Comparison of ENCODE assay signal across 8 worm cellular contexts in the genomic region with DNA sequence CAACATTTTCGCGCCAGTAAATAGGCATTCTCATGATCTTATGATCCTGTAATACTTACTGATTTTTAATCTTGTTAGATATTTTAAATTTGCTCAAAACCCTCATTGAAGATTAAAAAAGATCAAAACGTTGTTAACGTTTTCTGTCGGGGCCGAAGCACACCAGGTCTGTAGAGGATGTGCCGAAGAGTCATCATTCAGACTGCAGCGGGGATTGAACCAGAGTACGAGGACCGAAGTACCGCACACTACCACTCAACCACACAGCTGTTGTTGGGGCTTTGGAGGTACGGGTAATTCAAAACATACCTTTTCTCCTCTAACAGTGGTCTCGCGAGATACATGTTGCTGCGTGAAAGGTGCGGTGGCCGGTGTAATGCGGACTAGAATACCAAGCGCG.
TF ChIP-seq lines count a peak whose summit lies in the region.

No protein-coding gene starts in this region.

TF ChIP-seq in whole organism, L1 larva, 84 proteins besides CTCF, POLR2A, EP300 and RAD21 (continues in another document):
- no peak for TF ChIP-seq efl-3 (GFP tag; optimal IDR thresholded peaks at IDR 0.05; lab: Kevin White, UChicago)
- no peak for TF ChIP-seq isw-1 (GFP tag; IDR thresholded peaks at IDR 0.05; lab: Robert Waterston, UW)
- no peak for TF ChIP-seq hpl-2 (GFP tag; optimal IDR thresholded peaks at IDR 0.05; lab: Kevin White, UChicago)
- TF ChIP-seq aha-1 (tag; optimal IDR thresholded peaks at IDR 0.05; lab: Kevin White, UChicago): no peak
- TF ChIP-seq nhr-84 (tag; optimal IDR thresholded peaks at IDR 0.05; lab: Kevin White, UChicago): no peak
- TF ChIP-seq egl-27 (tag; optimal IDR thresholded peaks at IDR 0.05; lab: Kevin White, UChicago): no peak
- no peak for TF ChIP-seq pqm-1 (tag; optimal IDR thresholded peaks at IDR 0.05; lab: Kevin White, UChicago)
- TF ChIP-seq lsy-2 (tag; optimal IDR thresholded peaks at IDR 0.05; lab: Kevin White, UChicago): no peak
- TF ChIP-seq nhr-71 (tag; optimal IDR thresholded peaks at IDR 0.05; lab: Kevin White, UChicago): no peak
- TF ChIP-seq lin-14 (GFP tag; optimal IDR thresholded peaks at IDR 0.05; lab: Kevin White, UChicago): no peak
- peak; percentile 7 for TF ChIP-seq snu-23 (GFP tag; optimal IDR thresholded peaks at IDR 0.05; lab: Kevin White, UChicago)

TF ChIP-seq in whole organism, L2 larva, 48 proteins besides CTCF, POLR2A, EP300 and RAD21:
- no peak for TF ChIP-seq lin-11 (tag; optimal IDR thresholded peaks at IDR 0.05; lab: Kevin White, UChicago)
- peak; percentile 25 for TF ChIP-seq nhr-129 (tag; optimal IDR thresholded peaks at IDR 0.05; lab: Kevin White, UChicago)

TF ChIP-seq in whole organism, L4 larva, 104 proteins besides CTCF, POLR2A, EP300 and RAD21 (continues in another document):
- TF ChIP-seq vab-7 (GFP tag; IDR thresholded peaks at IDR 0.05; lab: Robert Waterston, UW) (peak; percentile 44; the same call in 1 of the 2 replicates), R02D3.7 (tag; optimal IDR thresholded peaks at IDR 0.05; lab: Kevin White, UChicago) (no peak), tra-1 (GFP tag; IDR thresholded peaks at IDR 0.05; lab: Robert Waterston, UW) (no peak), php-3 (GFP tag; IDR thresholded peaks at IDR 0.05; lab: Robert Waterston, UW) (0 out of 2 replicates have a peak, but pooled peaks have one; percentile 27), nhr-111 (GFP tag; optimal IDR thresholded peaks at IDR 0.05; lab: Kevin White, UChicago) (no peak), spr-1 (tag; optimal IDR thresholded peaks at IDR 0.05; lab: Kevin White, UChicago) (no peak), lin-13 (GFP tag; optimal IDR thresholded peaks at IDR 0.05; lab: Kevin White, UChicago) (no peak), ztf-11 (tag; optimal IDR thresholded peaks at IDR 0.05; lab: Kevin White, UChicago) (no peak), Y75B8A.6 (GFP tag; IDR thresholded peaks at IDR 0.05; lab: Robert Waterston, UW) (no peak), tag-97 (GFP tag; IDR thresholded peaks at IDR 0.05; lab: Robert Waterston, UW) (no peak), dmd-9 (GFP tag; IDR thresholded peaks at IDR 0.05; lab: Robert Waterston, UW) (no peak), egl-43 (GFP tag; IDR thresholded peaks at IDR 0.05; lab: Robert Waterston, UW) (0 out of 2 replicates have a peak, but pooled peaks have one; percentile 35)

TF ChIP-seq in whole organism, early embryonic, 17 proteins besides CTCF, POLR2A, EP300 and RAD21 (continues in another document):
- TF ChIP-seq F13C5.2 (tag; optimal IDR thresholded peaks at IDR 0.05; lab: Kevin White, UChicago) (peak; percentile 42), flt-1 (GFP tag; IDR thresholded peaks at IDR 0.05; lab: Robert Waterston, UW) (peak; percentile 70), sea-1 (GFP tag; conservative IDR thresholded peaks at IDR 0.05; lab: Robert Waterston, UW) (peak; percentile 77; the same call in 1 of the 2 replicates), scrt-1 (GFP tag; IDR thresholded peaks at IDR 0.05; lab: Robert Waterston, UW) (peak; percentile 82), pes-1 (GFP tag; IDR thresholded peaks at IDR 0.05; lab: Robert Waterston, UW) (peak; percentile 83), tbx-37 (GFP tag; conservative IDR thresholded peaks at IDR 0.05; lab: Robert Waterston, UW) (peak; percentile 50; the same call in 1 of the 2 replicates), tra-4 (tag; optimal IDR thresholded peaks at IDR 0.05; lab: Kevin White, UChicago) (peak; percentile 49), B0310.2 (tag; optimal IDR thresholded peaks at IDR 0.05; lab: Kevin White, UChicago) (peak; percentile 75), hnd-1 (tag; optimal IDR thresholded peaks at IDR 0.05; lab: Kevin White, UChicago) (peak; percentile 35), hmbx-1 (tag; optimal IDR thresholded peaks at IDR 0.05; lab: Kevin White, UChicago) (peak; percentile 33), ama-1 (optimal IDR thresholded peaks at IDR 0.05; lab: Kevin White, UChicago) (no peak), aly-1 (tag; optimal IDR thresholded peaks at IDR 0.05; lab: Kevin White, UChicago) (peak; percentile 55)

TF ChIP-seq in whole organism, late embryonic, 69 proteins besides CTCF, POLR2A, EP300 and RAD21 (continues in another document):
- TF ChIP-seq T23F11.4 (GFP tag; optimal IDR thresholded peaks at IDR 0.05; lab: Kevin White, UChicago): no peak
- peak; percentile 41 for TF ChIP-seq elt-2 (tag; optimal IDR thresholded peaks at IDR 0.05; lab: Kevin White, UChicago)
- peak; percentile 11 for TF ChIP-seq nfya-1 (tag; optimal IDR thresholded peaks at IDR 0.05; lab: Kevin White, UChicago)
- TF ChIP-seq K02D7.2 (tag; optimal IDR thresholded peaks at IDR 0.05; lab: Kevin White, UChicago): no peak
- TF ChIP-seq ceh-34 (tag; optimal IDR thresholded peaks at IDR 0.05; lab: Kevin White, UChicago): peak; percentile 15
- TF ChIP-seq ceh-9 (tag; optimal IDR thresholded peaks at IDR 0.05; lab: Kevin White, UChicago): no peak
- peak; percentile 58 for TF ChIP-seq che-1 (tag; optimal IDR thresholded peaks at IDR 0.05; lab: Kevin White, UChicago)
- no peak for TF ChIP-seq fkh-10 (GFP tag; optimal IDR thresholded peaks at IDR 0.05; lab: Kevin White, UChicago)
- TF ChIP-seq sdc-2 (tag; optimal IDR thresholded peaks at IDR 0.05; lab: Kevin White, UChicago): peak; percentile 74
- TF ChIP-seq nhr-232 (tag; optimal IDR thresholded peaks at IDR 0.05; lab: Kevin White, UChicago): peak; percentile 38
- peak; percentile 40 for TF ChIP-seq eyg-1 (tag; optimal IDR thresholded peaks at IDR 0.05; lab: Kevin White, UChicago)
- no peak for TF ChIP-seq ahr-1 (tag; optimal IDR thresholded peaks at IDR 0.05; lab: Kevin White, UChicago)
- TF ChIP-seq tbx-7 (tag; optimal IDR thresholded peaks at IDR 0.05; lab: Kevin White, UChicago): no peak
- TF ChIP-seq hlh-8 (tag; optimal IDR thresholded peaks at IDR 0.05; lab: Kevin White, UChicago): peak; percentile 14

TF ChIP-seq in whole organism, midembryonic, 9 proteins besides CTCF, POLR2A, EP300 and RAD21:
- TF ChIP-seq flt-1 (GFP tag; IDR thresholded peaks at IDR 0.05; lab: Robert Waterston, UW): peak; percentile 82
- peak; percentile 61 for TF ChIP-seq ztf-29 (GFP tag; IDR thresholded peaks at IDR 0.05; lab: Robert Waterston, UW)
- TF ChIP-seq tab-1 (GFP tag; IDR thresholded peaks at IDR 0.05; lab: Robert Waterston, UW): peak; percentile 74; the same call in 1 of the 2 replicates
- peak; percentile 49; the same call in 1 of the 2 replicates for TF ChIP-seq T22C8.4 (GFP tag; IDR thresholded peaks at IDR 0.05; lab: Robert Waterston, UW)
- peak; percentile 16 for TF ChIP-seq med-1 (GFP tag; optimal IDR thresholded peaks at IDR 0.05; lab: Kevin White, UChicago; ENCODE audit: insufficient read depth)
- peak; percentile 70; the same call in 1 of the 2 replicates for TF ChIP-seq klf-2 (GFP tag; conservative IDR thresholded peaks at IDR 0.05; lab: Robert Waterston, UW)
- TF ChIP-seq ztf-23 (GFP tag; IDR thresholded peaks at IDR 0.05; lab: Robert Waterston, UW): no peak
- no peak for TF ChIP-seq cog-1 (tag; optimal IDR thresholded peaks at IDR 0.05; lab: Kevin White, UChicago)
- 0 out of 2 replicates have a peak, but pooled peaks have one; percentile 43 for TF ChIP-seq ref-1 (GFP tag; conservative IDR thresholded peaks at IDR 0.05; lab: Robert Waterston, UW)

TF ChIP-seq in whole organism, mixed stage, embryonic, 35 proteins besides CTCF, POLR2A, EP300 and RAD21 (continues in another document):
- TF ChIP-seq unc-120 (tag; optimal IDR thresholded peaks at IDR 0.05; lab: Kevin White, UChicago; ENCODE audit: poor library complexity, severe bottlenecking) (peak; percentile 9), sem-2 (GFP tag; optimal IDR thresholded peaks at IDR 0.05; lab: Kevin White, UChicago) (peak; percentile 40), flh-1 (GFP tag; optimal IDR thresholded peaks at IDR 0.05; lab: Kevin White, UChicago) (peak; percentile 6), nhr-237 (tag; optimal IDR thresholded peaks at IDR 0.05; lab: Kevin White, UChicago) (no peak), elt-3 (tag; optimal IDR thresholded peaks at IDR 0.05; lab: Kevin White, UChicago) (no peak), ham-2 (GFP tag; optimal IDR thresholded peaks at IDR 0.05; lab: Kevin White, UChicago) (peak; percentile 24), bed-3 (GFP tag; optimal IDR thresholded peaks at IDR 0.05; lab: Kevin White, UChicago) (peak; percentile 25), hlh-1 (tag; optimal IDR thresholded peaks at IDR 0.05; lab: Kevin White, UChicago) (peak; percentile 78), ceh-43 (GFP tag; optimal IDR thresholded peaks at IDR 0.05; lab: Kevin White, UChicago) (peak; percentile 73), lin-13 (tag; optimal IDR thresholded peaks at IDR 0.05; lab: Kevin White, UChicago) (peak; percentile 37), mls-2 (tag; optimal IDR thresholded peaks at IDR 0.05; lab: Kevin White, UChicago) (peak; percentile 46), sptf-1 (tag; optimal IDR thresholded peaks at IDR 0.05; lab: Kevin White, UChicago) (peak; percentile 75), ceh-83 (GFP tag; optimal IDR thresholded peaks at IDR 0.05; lab: Kevin White, UChicago) (peak; percentile 81), M03D4.4 (tag; optimal IDR thresholded peaks at IDR 0.05; lab: Kevin White, UChicago) (peak; percentile 82), cnd-1 (tag; optimal IDR thresholded peaks at IDR 0.05; lab: Kevin White, UChicago) (peak; percentile 74)

TF ChIP-seq in whole organism, young adult, 124 proteins besides CTCF, POLR2A, EP300 and RAD21:
- no peak for TF ChIP-seq B0336.3 (GFP tag; IDR thresholded peaks at IDR 0.05; lab: Robert Waterston, UW)
- 0 out of 2 replicates have a peak, but pooled peaks have one; percentile 29 for TF ChIP-seq D2030.7 (GFP tag; IDR thresholded peaks at IDR 0.05; lab: Robert Waterston, UW)
- TF ChIP-seq rpc-1 (optimal IDR thresholded peaks at IDR 0.05; lab: Kevin White, UChicago): peak; percentile 50
- peak; percentile 78 for TF ChIP-seq rpc-1 (tag; optimal IDR thresholded peaks at IDR 0.05; lab: Kevin White, UChicago)
- peak; percentile 26 for TF ChIP-seq ceh-27 (GFP tag; optimal IDR thresholded peaks at IDR 0.05; lab: Kevin White, UChicago)
- peak; percentile 74 for TF ChIP-seq tbp1 (GFP tag; optimal IDR thresholded peaks at IDR 0.05; lab: Kevin White, UChicago)
- TF ChIP-seq nhr-80 (tag; optimal IDR thresholded peaks at IDR 0.05; lab: Kevin White, UChicago): no peak
- peak; percentile 16 for TF ChIP-seq die-1 (tag; optimal IDR thresholded peaks at IDR 0.05; lab: Kevin White, UChicago)
- TF ChIP-seq madf-6 (GFP tag; IDR thresholded peaks at IDR 0.05; lab: Robert Waterston, UW): 0 out of 2 replicates have a peak, but pooled peaks have one; percentile 28
- peak; percentile 14 for TF ChIP-seq F52B5.7 (tag; optimal IDR thresholded peaks at IDR 0.05; lab: Kevin White, UChicago)
- peak; percentile 51 for TF ChIP-seq B0261.1 (tag; optimal IDR thresholded peaks at IDR 0.05; lab: Kevin White, UChicago)
- no peak for TF ChIP-seq Y67H2A.10 (GFP tag; conservative IDR thresholded peaks at IDR 0.05; lab: Robert Waterston, UW)
- TF ChIP-seq him-1 (tag; optimal IDR thresholded peaks at IDR 0.05; lab: Kevin White, UChicago): peak; percentile 40
- TF ChIP-seq sdz-38 (tag; optimal IDR thresholded peaks at IDR 0.05; lab: Kevin White, UChicago): no peak
